Worm (Caenorhabditis elegans) whole organism, L4 larva: ENCODE measurements around the gene Y53F4B.17.

Source experiments
- F26F4.8 ChIP-seq: fragments of 200-800 bp; sonication (Bioruptor generic); conservative IDR thresholded peaks from 2 replicates; pipeline ENCODE4 v1.3.6; 2022; ENCODE audit warnings: missing genetic modification characterization, missing compliant biosample characterization
- F44E2.7 ChIP-seq: fragments of 200-800 bp; sonication (Bioruptor generic); IDR thresholded peaks from 2 replicates; pipeline ENCODE4 v2.1.2; 2022; ENCODE audit warnings: missing genetic modification characterization, missing compliant biosample characterization
- R02D3.7 ChIP-seq: fragments of 150-350 bp; sonication (generic microtip); optimal IDR thresholded peaks from 3 replicates; lab custom pipeline; 2014; ENCODE audit warnings: missing biosample characterization, missing genetic modification characterization
- Y5F2A.4 ChIP-seq: fragments of 200-800 bp; sonication (Bioruptor generic); optimal IDR thresholded peaks from 2 replicates; lab custom pipeline; 2018; ENCODE audit warnings: mild to moderate bottlenecking, missing genetic modification characterization, missing compliant biosample characterization
- ZK337.2 ChIP-seq: fragments of 200-800 bp; sonication (Bioruptor generic); IDR thresholded peaks from 2 replicates; pipeline ENCODE4 v1.3.6; 2022; ENCODE audit warnings: missing genetic modification reagents, missing genetic modification characterization, missing compliant biosample characterization
- aha-1 ChIP-seq: fragments of 150-350 bp; peaks from one replicate; lab custom pipeline; 2014; ENCODE audit warnings: missing biosample characterization, missing genetic modification characterization
- aly-2 ChIP-seq: sonication (generic microtip); optimal IDR thresholded peaks from 2 replicates; lab custom pipeline; 2018; ENCODE audit warnings: missing biosample characterization, missing genetic modification characterization
- arid-1 ChIP-seq: fragments of 200-800 bp; sonication (Bioruptor generic); conservative IDR thresholded peaks from 2 replicates; pipeline ENCODE4 v1.3.6; 2022; ENCODE audit warnings: missing genetic modification reagents, missing genetic modification characterization, missing compliant biosample characterization
- attf-4 ChIP-seq: sonication (generic microtip); optimal IDR thresholded peaks from 3 replicates; lab custom pipeline; 2017; ENCODE audit warnings: missing biosample characterization, missing genetic modification characterization
- ceh-20 ChIP-seq: fragments of 200-800 bp; sonication (Bioruptor generic); IDR thresholded peaks from 2 replicates; pipeline ENCODE4 v1.3.6; 2022; ENCODE audit warnings: missing genetic modification reagents, missing genetic modification characterization, missing compliant biosample characterization
- ces-1 ChIP-seq: fragments of 150-350 bp; sonication (generic microtip); optimal IDR thresholded peaks from 4 replicates; lab custom pipeline; 2014; ENCODE audit warnings: missing biosample characterization, missing genetic modification reagents, missing genetic modification characterization
- cey-2 ChIP-seq: sonication (generic microtip); optimal IDR thresholded peaks from 3 replicates; lab custom pipeline; 2017; ENCODE audit warnings: missing genetic modification characterization, mild to moderate bottlenecking, missing compliant biosample characterization, antibody characterized with exemption, borderline replicate concordance; ENCODE audit not compliant: insufficient read depth
- daf-12 ChIP-seq: fragments of 150-350 bp; optimal IDR thresholded peaks from 2 replicates; lab custom pipeline; 2014; ENCODE audit warnings: missing biosample characterization, missing genetic modification reagents, missing genetic modification characterization
- daf-8 ChIP-seq: fragments of 200-800 bp; sonication (Bioruptor generic); IDR thresholded peaks from 2 replicates; pipeline ENCODE4 v1.3.6; 2022; ENCODE audit warnings: missing genetic modification characterization, missing compliant biosample characterization
- dmd-8 ChIP-seq: fragments of 200-800 bp; sonication (Bioruptor generic); IDR thresholded peaks from 2 replicates; pipeline ENCODE4 v1.3.6; 2022; ENCODE audit warnings: missing genetic modification characterization, missing compliant biosample characterization
- dmd-9 ChIP-seq: fragments of 200-800 bp; sonication (Bioruptor generic); IDR thresholded peaks from 2 replicates; pipeline ENCODE4 v1.3.6; 2022; ENCODE audit warnings: missing genetic modification reagents, missing genetic modification characterization, missing compliant biosample characterization
- dpl-1 ChIP-seq: fragments of 150-350 bp; optimal IDR thresholded peaks from 2 replicates; lab custom pipeline; 2014; ENCODE audit warnings: missing biosample characterization, missing genetic modification reagents, missing genetic modification characterization
- dve-1 ChIP-seq: sonication (generic microtip); optimal IDR thresholded peaks from 2 replicates; lab custom pipeline; 2017; ENCODE audit warnings: antibody characterized with exemption, mild to moderate bottlenecking, missing genetic modification characterization, missing compliant biosample characterization; ENCODE audit not compliant: insufficient read depth
- gei-8 ChIP-seq: fragments of 200-800 bp; sonication (Bioruptor generic); optimal IDR thresholded peaks from 2 replicates; lab custom pipeline; 2018; ENCODE audit warnings: mild to moderate bottlenecking, missing genetic modification characterization, missing compliant biosample characterization
- hlh-11 ChIP-seq: fragments of 200-800 bp; sonication (Bioruptor generic); optimal IDR thresholded peaks from 2 replicates; lab custom pipeline; 2018; ENCODE audit warnings: mild to moderate bottlenecking, missing genetic modification characterization, missing compliant biosample characterization
- hlh-30 ChIP-seq: sonication (generic microtip); optimal IDR thresholded peaks from 2 replicates; lab custom pipeline; 2017; ENCODE audit warnings: antibody characterized with exemption, mild to moderate bottlenecking, missing genetic modification characterization, missing compliant biosample characterization; ENCODE audit not compliant: insufficient read depth
- hmg-1.1 ChIP-seq: fragments of 200-800 bp; sonication (Bioruptor generic); IDR thresholded peaks from 2 replicates; pipeline ENCODE4 v1.3.6; 2022; ENCODE audit warnings: missing genetic modification reagents, missing genetic modification characterization, missing compliant biosample characterization
- jun-1 ChIP-seq: fragments of 150-350 bp; optimal IDR thresholded peaks from 2 replicates; lab custom pipeline; 2014; ENCODE audit warnings: missing biosample characterization, missing genetic modification reagents, missing genetic modification characterization
- lin-13 ChIP-seq: fragments of 150-350 bp; optimal IDR thresholded peaks from 2 replicates; lab custom pipeline; 2014; ENCODE audit warnings: missing biosample characterization, missing genetic modification reagents, missing genetic modification characterization
- lin-39 ChIP-seq: fragments of 150-350 bp; optimal IDR thresholded peaks from 2 replicates; lab custom pipeline; 2014; ENCODE audit warnings: missing biosample characterization, missing genetic modification reagents, missing genetic modification characterization
- lsy-2 ChIP-seq, 2 experiments: fragments of 150-350 bp in 1 of 2; sonication (generic microtip) in 1 of 2; optimal IDR thresholded peaks; 2 replicates each; lab custom pipeline; 2014 to 2017; ENCODE audit warnings: missing biosample characterization in 2 of 2, missing genetic modification characterization in 2 of 2
- madf-9 ChIP-seq: fragments of 200-800 bp; sonication (Bioruptor generic); conservative IDR thresholded peaks from 2 replicates; pipeline ENCODE4 v1.3.6; 2022; ENCODE audit warnings: missing genetic modification reagents, missing genetic modification characterization, missing compliant biosample characterization
- mdl-1 ChIP-seq, 2 experiments: fragments of 150-350 bp in 1 of 2; sonication (generic microtip) in 1 of 2; optimal IDR thresholded peaks; 2 replicates each; lab custom pipeline; 2014 to 2017; ENCODE audit warnings: missing biosample characterization in 2 of 2, missing genetic modification characterization in 2 of 2
- mep-1 ChIP-seq: fragments of 150-350 bp; sonication (generic microtip); optimal IDR thresholded peaks from 3 replicates; lab custom pipeline; 2014; ENCODE audit warnings: missing biosample characterization, missing genetic modification characterization
- mes-2 ChIP-seq: sonication (generic microtip); optimal IDR thresholded peaks from 2 replicates; lab custom pipeline; 2016; ENCODE audit warnings: missing genotype, mild to moderate bottlenecking, missing genetic modification characterization, missing compliant biosample characterization; ENCODE audit not compliant: poor library complexity, severe bottlenecking
- mxl-3 ChIP-seq: fragments of 200-800 bp; sonication (Bioruptor generic); optimal IDR thresholded peaks from 2 replicates; lab custom pipeline; 2018; ENCODE audit warnings: mild to moderate bottlenecking, missing genetic modification characterization, missing compliant biosample characterization
- nhr-10 ChIP-seq: fragments of 150-350 bp; optimal IDR thresholded peaks from 2 replicates; lab custom pipeline; 2014; ENCODE audit warnings: missing biosample characterization, missing genetic modification characterization
- nhr-111 ChIP-seq: fragments of 200-800 bp; sonication (Bioruptor generic); optimal IDR thresholded peaks from 2 replicates; lab custom pipeline; 2018; ENCODE audit warnings: mild to moderate bottlenecking, missing genetic modification characterization, missing compliant biosample characterization
- nhr-237 ChIP-seq: sonication (generic microtip); optimal IDR thresholded peaks from 2 replicates; lab custom pipeline; 2017; ENCODE audit warnings: missing biosample characterization, missing genetic modification characterization
- nhr-25 ChIP-seq: sonication (generic microtip); optimal IDR thresholded peaks from 2 replicates; lab custom pipeline; 2017; ENCODE audit warnings: missing genetic modification characterization, mild to moderate bottlenecking, missing compliant biosample characterization, antibody characterized with exemption, moderate library complexity, borderline replicate concordance; ENCODE audit not compliant: insufficient read depth
- nhr-28 ChIP-seq: fragments of 150-350 bp; optimal IDR thresholded peaks from 2 replicates; lab custom pipeline; 2014; ENCODE audit warnings: missing biosample characterization, missing genetic modification characterization
- nhr-42 ChIP-seq: fragments of 200-800 bp; sonication (Bioruptor generic); IDR thresholded peaks from 2 replicates; pipeline ENCODE4 v1.3.6; 2022; ENCODE audit warnings: missing genetic modification characterization, missing compliant biosample characterization
- saeg-2 ChIP-seq: fragments of 200-800 bp; sonication (Bioruptor generic); IDR thresholded peaks from 2 replicates; pipeline ENCODE4 v1.3.6; 2022; ENCODE audit warnings: missing genetic modification reagents, missing genetic modification characterization, missing compliant biosample characterization
- sdz-12 ChIP-seq: fragments of 200-800 bp; sonication (Bioruptor generic); optimal IDR thresholded peaks from 2 replicates; lab custom pipeline; 2018; ENCODE audit warnings: mild to moderate bottlenecking, missing genetic modification characterization, missing compliant biosample characterization
- skn-1 ChIP-seq: fragments of 150-350 bp; optimal IDR thresholded peaks from 2 replicates; lab custom pipeline; 2014; ENCODE audit warnings: missing biosample characterization, missing genetic modification characterization
- snpc-1.2 ChIP-seq: fragments of 200-800 bp; sonication (Bioruptor generic); IDR thresholded peaks from 2 replicates; pipeline ENCODE4 v1.3.6; 2022; ENCODE audit warnings: missing genetic modification reagents, missing genetic modification characterization, missing compliant biosample characterization
- tra-1 ChIP-seq: fragments of 200-800 bp; sonication (Bioruptor generic); IDR thresholded peaks from 2 replicates; pipeline ENCODE4 v1.3.6; 2022; ENCODE audit warnings: missing genetic modification reagents, missing genetic modification characterization, missing compliant biosample characterization
- unc-62 ChIP-seq, 3 experiments: fragments of 150-350 bp in 1 of 3; sonication (generic microtip); optimal IDR thresholded peaks in 2 of 3; peaks in 1 of 3; 1 replicate in 1 of 3; 2 replicates in 2 of 3; lab custom pipeline; 2014 to 2017; ENCODE audit warnings: missing biosample characterization in 3 of 3, missing genetic modification characterization in 3 of 3, missing genetic modification reagents in 3 of 3, missing genotype in 1 of 3
- zag-1 ChIP-seq: fragments of 150-350 bp; optimal IDR thresholded peaks from 2 replicates; lab custom pipeline; 2014; ENCODE audit warnings: missing biosample characterization, missing genetic modification characterization
- zfp-2 ChIP-seq: sonication (generic microtip); optimal IDR thresholded peaks from 2 replicates; lab custom pipeline; 2016; ENCODE audit warnings: mild to moderate bottlenecking, missing genetic modification characterization, missing compliant biosample characterization
- zip-2 ChIP-seq: fragments of 150-350 bp; optimal IDR thresholded peaks from 2 replicates; lab custom pipeline; 2014; ENCODE audit warnings: missing biosample characterization, missing genetic modification characterization

Y53F4B.17 gene

DNA sequence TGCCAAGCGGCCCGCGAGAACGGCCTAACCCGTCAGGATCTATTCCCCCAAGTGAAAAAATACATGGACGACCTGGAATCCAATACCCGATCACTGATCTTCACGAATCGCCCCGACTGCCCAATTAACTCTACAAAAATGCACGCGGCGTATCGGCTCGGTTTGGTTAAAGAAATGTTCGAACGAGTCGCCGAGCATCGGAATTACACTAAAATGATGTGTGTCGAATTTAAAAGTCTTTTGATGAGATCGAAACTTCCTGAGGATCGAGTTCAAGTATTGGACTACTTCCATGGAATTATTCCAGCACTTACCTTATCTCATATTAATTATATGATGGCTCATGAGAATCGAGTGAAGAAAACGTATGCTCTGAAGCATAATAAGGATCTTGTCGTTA lies 48.7 kb downstream of the Y53F4B.17 start:
- TF ChIP-seq aha-1 (tag; lab: Kevin White, UChicago): peak; percentile 93
- TF ChIP-seq F26F4.8 (GFP tag; lab: Robert Waterston, UW): no peak

DNA sequence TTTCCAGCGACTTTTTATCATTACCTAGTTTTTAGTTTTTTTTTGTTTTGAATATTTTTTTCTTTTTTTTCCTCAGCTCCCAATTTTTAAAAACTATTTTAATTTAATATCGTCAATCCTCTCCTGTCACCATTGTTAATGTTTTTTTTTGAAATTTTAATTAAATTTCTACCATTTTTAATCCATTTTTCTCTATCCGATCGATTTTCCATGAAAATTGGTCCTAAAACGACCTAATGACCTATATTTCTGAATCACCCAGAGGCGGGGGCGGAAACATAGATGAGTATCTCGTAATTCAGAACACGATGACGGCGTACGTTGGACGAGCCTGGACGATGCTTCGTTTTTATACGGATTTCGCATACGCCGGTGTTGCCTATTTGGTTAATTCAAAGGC lies 51.4 kb downstream of the Y53F4B.17 start, which contains the start of gene Y53F4B.39:
Y53F4B.39 (plus strand) TSS at position 301 of the 400 bp plus-strand sequence.
- TF ChIP-seq skn-1 (tag; lab: Kevin White, UChicago) (no peak), nhr-10 (tag; lab: Kevin White, UChicago) (no peak), nhr-28 (tag; lab: Kevin White, UChicago) (no peak), unc-62 (GFP tag; optimal IDR thresholded peaks at IDR 0.05 in 1 of 2; lab: Kevin White, UChicago) (peak in 1 of 2 experiments; percentile 26), unc-62 (tag; optimal IDR thresholded peaks at IDR 0.05; lab: Kevin White, UChicago) (no peak), saeg-2 (GFP tag; lab: Robert Waterston, UW) (no peak), hlh-30 (tag; lab: Kevin White, UChicago) (no peak), cey-2 (tag; lab: Kevin White, UChicago) (no peak)

DNA sequence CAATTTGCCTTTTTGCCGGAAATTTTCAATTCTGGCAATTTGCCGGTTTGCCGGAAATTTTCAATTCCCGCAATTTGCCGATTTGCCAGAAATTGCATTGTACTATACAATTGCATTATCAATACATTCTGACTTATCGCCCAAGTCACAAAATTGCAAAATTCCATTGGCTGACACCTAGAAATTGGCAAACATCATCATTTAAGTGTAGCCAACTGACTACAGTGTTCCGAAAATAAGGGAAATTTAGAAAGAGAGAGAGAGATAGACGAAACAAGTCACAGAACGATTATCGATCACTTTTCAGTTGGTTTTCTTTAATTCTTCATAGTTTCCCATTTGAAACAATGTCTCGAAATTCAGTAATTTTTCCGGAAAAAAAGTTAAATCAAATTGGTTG lies 52.9 kb downstream of the Y53F4B.17 start:
- no peak for TF ChIP-seq R02D3.7 (tag; lab: Kevin White, UChicago)
- peak in 1 of 2 experiments; percentile 27 for TF ChIP-seq lsy-2 (tag; optimal IDR thresholded peaks at IDR 0.05; lab: Kevin White, UChicago)
- TF ChIP-seq hlh-11 (tag; lab: Kevin White, UChicago): peak; percentile 68
- TF ChIP-seq saeg-2 (GFP tag; lab: Robert Waterston, UW): no peak
- no peak for TF ChIP-seq nhr-237 (tag; lab: Kevin White, UChicago)
- TF ChIP-seq jun-1 (tag; lab: Kevin White, UChicago): no peak
- no peak for TF ChIP-seq dpl-1 (GFP tag; lab: Kevin White, UChicago)
- TF ChIP-seq snpc-1.2 (GFP tag; lab: Robert Waterston, UW): no peak
- peak; percentile 9 for TF ChIP-seq mxl-3 (GFP tag; lab: Kevin White, UChicago)
- no peak for TF ChIP-seq sdz-12 (GFP tag; lab: Kevin White, UChicago)
- no peak for TF ChIP-seq nhr-25
- no peak for TF ChIP-seq attf-4 (tag; lab: Kevin White, UChicago)
- no peak for TF ChIP-seq madf-9 (GFP tag; lab: Robert Waterston, UW)
- TF ChIP-seq hmg-1.1: no peak
- no peak for TF ChIP-seq ceh-20 (GFP tag; lab: Robert Waterston, UW)
- no peak for TF ChIP-seq zag-1 (tag; lab: Kevin White, UChicago)
- TF ChIP-seq dmd-8 (GFP tag; lab: Robert Waterston, UW): no peak
- TF ChIP-seq dve-1 (tag; lab: Kevin White, UChicago): peak; percentile 66
- TF ChIP-seq lin-39 (tag; lab: Kevin White, UChicago): no peak
- peak; percentile 66; the same call in 1 of the 2 replicates for TF ChIP-seq nhr-42
- TF ChIP-seq nhr-28 (tag; lab: Kevin White, UChicago): peak; percentile 93
- TF ChIP-seq mep-1: no peak
- TF ChIP-seq daf-12 (tag; lab: Kevin White, UChicago): no peak
- no peak for TF ChIP-seq ces-1 (GFP tag; lab: Kevin White, UChicago)
- no peak for TF ChIP-seq arid-1
- no peak for TF ChIP-seq dmd-9 (GFP tag; lab: Robert Waterston, UW)
- TF ChIP-seq gei-8 (GFP tag; lab: Kevin White, UChicago): no peak
- TF ChIP-seq ZK337.2 (GFP tag; lab: Robert Waterston, UW): no peak
- no peak for TF ChIP-seq mdl-1 (tag; optimal IDR thresholded peaks at IDR 0.05; lab: Kevin White, UChicago)
- TF ChIP-seq aly-2 (tag; lab: Kevin White, UChicago): no peak
- TF ChIP-seq Y5F2A.4 (GFP tag; lab: Kevin White, UChicago): no peak
- TF ChIP-seq lin-13 (GFP tag; lab: Kevin White, UChicago): no peak
- no peak for TF ChIP-seq nhr-111 (GFP tag; lab: Kevin White, UChicago)
- no peak for TF ChIP-seq zip-2 (tag; lab: Kevin White, UChicago)
- TF ChIP-seq aha-1 (tag; lab: Kevin White, UChicago): no peak
- TF ChIP-seq cey-2 (tag; lab: Kevin White, UChicago): no peak
- no peak for TF ChIP-seq tra-1 (GFP tag; lab: Robert Waterston, UW)
- no peak for TF ChIP-seq skn-1 (tag; lab: Kevin White, UChicago)
- TF ChIP-seq F44E2.7 (GFP tag; lab: Robert Waterston, UW): no peak
- TF ChIP-seq daf-8: no peak
- TF ChIP-seq zfp-2 (tag; lab: Kevin White, UChicago): no peak
- TF ChIP-seq mes-2 (tag; lab: Kevin White, UChicago): peak; percentile 31
